Worm (Caenorhabditis elegans): ENCODE data around the gene F26F2.1.

F26F2.1 gene

ce11 chrV:20604606-20605155, 43.0 kb upstream of the F26F2.1 start, which contains the start of gene ttr-57:
Gene ttr-57, plus strand, starts transcription at chrV:20605105.
- TF ChIP-seq ref-2 (tag; optimal IDR thresholded peaks at IDR 0.05) (no peak), ceh-34 (tag; optimal IDR thresholded peaks at IDR 0.05) (no peak), K09A11.1 (tag; optimal IDR thresholded peaks at IDR 0.05; ENCODE audit: insufficient read depth) (no peak), sox-2 (GFP tag; IDR thresholded peaks at IDR 0.05) (no peak), nfya-1 (tag; optimal IDR thresholded peaks at IDR 0.05) (no peak), hlh-30 (tag; optimal IDR thresholded peaks at IDR 0.05; ENCODE audit: insufficient read depth) (no peak), ceh-31 (tag; optimal IDR thresholded peaks at IDR 0.05) (no peak), fax-1 (tag; optimal IDR thresholded peaks at IDR 0.05) (no peak), ceh-6 (GFP tag; optimal IDR thresholded peaks at IDR 0.05) (no peak), hlh-6 (tag; optimal IDR thresholded peaks at IDR 0.05) (no peak), fkh-10 (GFP tag; optimal IDR thresholded peaks at IDR 0.05) (no peak), hlh-15 (tag; optimal IDR thresholded peaks at IDR 0.05) (no peak), pax-1 (tag; optimal IDR thresholded peaks at IDR 0.05) (no peak), pha-4 (tag; optimal IDR thresholded peaks at IDR 0.05) (no peak), elt-4 (tag; optimal IDR thresholded peaks at IDR 0.05) (no peak), ets-4 (tag; optimal IDR thresholded peaks at IDR 0.05) (no peak)

DNA sequence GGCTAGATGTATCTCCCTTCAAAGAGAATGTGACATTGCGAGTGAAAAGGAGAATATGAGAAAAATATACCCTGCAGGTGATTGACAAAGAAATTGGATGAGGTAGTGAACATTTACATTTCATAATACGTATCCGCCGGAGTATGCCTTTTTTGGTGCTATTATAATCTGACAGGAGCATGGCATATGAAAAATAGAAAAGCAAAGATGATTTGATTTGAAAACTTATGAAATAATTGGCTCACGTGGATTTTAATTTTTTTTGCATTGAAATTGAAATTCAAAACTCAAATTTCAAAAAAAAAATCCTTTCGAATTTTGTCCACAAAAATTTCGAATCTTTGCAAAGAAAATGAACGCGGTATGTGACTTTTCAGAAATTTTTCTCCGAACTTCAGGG, 41.3 kb upstream of the F26F2.1 start, which contains the start of gene ttr-11:
ttr-11 (plus strand) TSS at position 301 of the 400 bp plus-strand sequence.
- TF ChIP-seq Y22D7AL.16 (tag; optimal IDR thresholded peaks at IDR 0.05) (no peak), ceh-2 (tag; optimal IDR thresholded peaks at IDR 0.05) (no peak), ceh-6 (GFP tag; optimal IDR thresholded peaks at IDR 0.05) (no peak), hlh-8 (tag; optimal IDR thresholded peaks at IDR 0.05) (no peak), sdc-2 (tag; optimal IDR thresholded peaks at IDR 0.05) (no peak), elt-4 (tag; optimal IDR thresholded peaks at IDR 0.05) (no peak), ceh-22 (tag; optimal IDR thresholded peaks at IDR 0.05) (no peak), dmd-4 (tag; optimal IDR thresholded peaks at IDR 0.05; ENCODE audit: borderline replicate concordance) (no peak), F13H6.1 (tag; optimal IDR thresholded peaks at IDR 0.05) (no peak), pqm-1 (tag; optimal IDR thresholded peaks at IDR 0.05) (no peak), syd-9 (tag; optimal IDR thresholded peaks at IDR 0.05) (no peak), nhr-232 (tag; optimal IDR thresholded peaks at IDR 0.05) (no peak), hlh-6 (tag; optimal IDR thresholded peaks at IDR 0.05) (no peak), lin-11 (tag; optimal IDR thresholded peaks at IDR 0.05) (no peak), che-1 (tag; optimal IDR thresholded peaks at IDR 0.05) (no peak), sox-2 (GFP tag; IDR thresholded peaks at IDR 0.05) (no peak), mec-3 (tag; optimal IDR thresholded peaks at IDR 0.05; ENCODE audit: borderline replicate concordance) (no peak), hlh-30 (tag; optimal IDR thresholded peaks at IDR 0.05; ENCODE audit: insufficient read depth) (no peak)

DNA sequence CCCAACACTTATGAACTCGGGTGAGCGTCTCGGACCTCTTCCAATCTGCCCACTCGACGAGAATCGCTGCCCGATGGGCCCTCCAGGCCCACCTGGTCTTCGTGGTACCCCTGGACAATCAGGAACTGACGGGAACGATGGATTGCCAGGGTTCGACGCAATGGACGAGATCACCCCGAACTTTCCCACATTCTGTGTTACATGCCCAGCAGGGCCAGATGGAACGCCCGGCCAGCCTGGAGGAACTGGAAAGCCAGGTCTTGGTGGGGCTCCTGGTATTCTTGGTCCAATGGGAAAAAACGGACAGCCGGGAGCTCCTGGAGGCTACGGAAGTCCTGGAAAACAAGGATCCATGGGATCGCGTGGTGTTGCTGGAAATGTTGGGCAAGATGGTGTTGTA, 39.0 kb upstream of the F26F2.1 start:
- TF ChIP-seq unc-3 (GFP tag; conservative IDR thresholded peaks at IDR 0.05) (no peak), unc-3 (tag; optimal IDR thresholded peaks at IDR 0.05) (no peak), elt-4 (tag; optimal IDR thresholded peaks at IDR 0.05) (peak; percentile 87), ceh-31 (tag; optimal IDR thresholded peaks at IDR 0.05) (peak; percentile 7)

DNA sequence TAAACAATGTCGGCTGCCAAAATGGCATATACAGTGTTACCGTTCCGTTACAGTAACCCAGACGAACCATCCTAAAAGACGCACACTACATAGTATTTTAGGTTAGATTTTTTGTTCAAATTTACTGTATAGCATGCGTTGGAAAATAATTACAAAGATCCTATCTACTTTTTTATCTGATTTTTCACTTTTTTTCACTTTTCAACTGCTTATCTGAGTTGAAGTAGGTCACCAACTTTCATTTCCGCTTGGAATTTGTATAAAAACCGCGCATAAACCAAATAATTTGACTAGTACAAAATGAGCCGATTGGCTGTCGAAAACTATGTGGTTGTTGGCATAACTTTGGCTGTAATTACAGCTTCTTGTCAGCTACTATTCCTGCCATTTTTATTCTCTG, 38.1 kb upstream of the F26F2.1 start, which contains the start of gene col-163:
col-163 (plus strand) TSS at position 301 of the 400 bp plus-strand sequence.
- TF ChIP-seq unc-55 (GFP tag; optimal IDR thresholded peaks at IDR 0.05) (no peak), unc-42 (tag; optimal IDR thresholded peaks at IDR 0.05) (no peak), ref-2 (tag; optimal IDR thresholded peaks at IDR 0.05) (no peak), zip-5 (tag; optimal IDR thresholded peaks at IDR 0.05) (no peak), lin-11 (tag; optimal IDR thresholded peaks at IDR 0.05) (no peak), T23F11.4 (GFP tag; optimal IDR thresholded peaks at IDR 0.05) (no peak), ceh-31 (tag; optimal IDR thresholded peaks at IDR 0.05) (no peak), che-1 (tag; optimal IDR thresholded peaks at IDR 0.05) (no peak), fkh-6 (tag; optimal IDR thresholded peaks at IDR 0.05) (no peak), pax-1 (tag; optimal IDR thresholded peaks at IDR 0.05) (no peak), ceh-14 (tag; optimal IDR thresholded peaks at IDR 0.05) (no peak), tbx-7 (tag; optimal IDR thresholded peaks at IDR 0.05) (no peak), odd-2 (tag; optimal IDR thresholded peaks at IDR 0.05) (no peak), ceh-22 (tag; optimal IDR thresholded peaks at IDR 0.05) (no peak), gmeb-2 (tag; optimal IDR thresholded peaks at IDR 0.05) (no peak), pag-3 (tag; optimal IDR thresholded peaks at IDR 0.05; ENCODE audit: borderline replicate concordance) (no peak), nfya-1 (tag; optimal IDR thresholded peaks at IDR 0.05) (no peak), elt-4 (tag; optimal IDR thresholded peaks at IDR 0.05) (no peak), pha-4 (tag; optimal IDR thresholded peaks at IDR 0.05) (no peak), nhr-11 (tag; optimal IDR thresholded peaks at IDR 0.05) (no peak)
